Worm (Caenorhabditis elegans) whole organism, midembryonic: ENCODE results near the gene C02B8.12.

ENCODE experiments used
- T22C8.4 ChIP-seq: fragments of 200-800 bp; sonication (Bioruptor generic); IDR thresholded peaks from 2 replicates; pipeline ENCODE4 v1.3.6; 2022; ENCODE audit warnings: missing genetic modification characterization, missing compliant biosample characterization
- cog-1 ChIP-seq: sonication (generic microtip); optimal IDR thresholded peaks from 2 replicates; lab custom pipeline; 2016; ENCODE audit warnings: missing genetic modification characterization, missing compliant biosample characterization
- flt-1 ChIP-seq: fragments of 200-800 bp; sonication (Bioruptor generic); IDR thresholded peaks from 2 replicates; pipeline ENCODE4 v1.3.6; 2022; ENCODE audit warnings: missing genetic modification characterization, missing compliant biosample characterization
- klf-2 ChIP-seq: fragments of 200-800 bp; sonication (Bioruptor generic); conservative IDR thresholded peaks from 2 replicates; pipeline ENCODE4 v1.3.6; 2022; ENCODE audit warnings: missing genetic modification reagents, missing genetic modification characterization, missing compliant biosample characterization
- med-1 ChIP-seq: sonication (generic microtip); optimal IDR thresholded peaks from 2 replicates; lab custom pipeline; 2017; ENCODE audit warnings: missing genetic modification characterization, mild to moderate bottlenecking, missing compliant biosample characterization, antibody characterized with exemption, missing genetic modification reagents; ENCODE audit not compliant: insufficient read depth
- ref-1 ChIP-seq: fragments of 200-800 bp; sonication (Bioruptor generic); conservative IDR thresholded peaks from 2 replicates; pipeline ENCODE4 v1.3.6; 2022; ENCODE audit warnings: missing genetic modification reagents, missing genetic modification characterization, missing compliant biosample characterization
- tab-1 ChIP-seq: fragments of 200-800 bp; sonication (Bioruptor generic); IDR thresholded peaks from 2 replicates; pipeline ENCODE4 v1.3.6; 2022; ENCODE audit warnings: missing genetic modification characterization, missing compliant biosample characterization
- ztf-23 ChIP-seq: fragments of 200-800 bp; sonication (Bioruptor generic); IDR thresholded peaks from 2 replicates; pipeline ENCODE4 v1.3.6; 2022; ENCODE audit warnings: missing genetic modification reagents, missing genetic modification characterization, missing compliant biosample characterization
- ztf-29 ChIP-seq: fragments of 200-800 bp; sonication (Bioruptor generic); IDR thresholded peaks from 2 replicates; pipeline ENCODE4 v1.3.6; 2022; ENCODE audit warnings: missing genetic modification reagents, missing genetic modification characterization, missing compliant biosample characterization

The C02B8.12 gene

DNA sequence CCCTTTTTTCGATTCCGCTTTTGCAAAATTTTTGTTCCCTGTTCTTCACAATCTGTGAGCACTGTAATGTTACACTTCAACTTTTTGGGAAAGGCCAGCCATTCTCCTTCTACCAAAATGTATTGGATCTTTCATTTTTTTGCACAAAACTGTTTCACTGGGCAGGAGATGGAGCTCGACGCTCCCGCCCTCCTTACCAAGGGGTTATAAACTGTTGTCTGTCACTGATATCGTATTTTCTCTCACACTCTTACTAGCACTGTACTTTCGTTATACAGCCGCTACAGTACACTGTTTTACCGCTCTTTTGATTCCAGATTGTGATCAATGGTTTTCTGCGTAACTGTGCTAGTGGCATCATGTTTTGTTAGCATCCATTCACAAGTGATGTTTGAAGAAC lies 45.4 kb downstream of the C02B8.12 start, which contains the start of gene C46F2.1:
Gene C46F2.1, plus strand, starts transcription at position 301 of the 400 bp plus-strand sequence.
- TF ChIP-seq med-1 (GFP tag; lab: Kevin White, UChicago), result no peak
- no peak for TF ChIP-seq ztf-23 (GFP tag; lab: Robert Waterston, UW)
- TF ChIP-seq flt-1 (GFP tag; lab: Robert Waterston, UW), result no peak
- TF ChIP-seq klf-2 (GFP tag; lab: Robert Waterston, UW), result no peak
- TF ChIP-seq cog-1 (tag; lab: Kevin White, UChicago), result no peak
- TF ChIP-seq tab-1 (GFP tag; lab: Robert Waterston, UW), result no peak
- TF ChIP-seq ztf-29 (GFP tag; lab: Robert Waterston, UW), result no peak
- no peak for TF ChIP-seq ref-1 (GFP tag; lab: Robert Waterston, UW)
- TF ChIP-seq T22C8.4 (GFP tag; lab: Robert Waterston, UW), result no peak

ce11 chrX:8074527-8074926 lies 48.6 kb downstream of the C02B8.12 start:
- no peak for TF ChIP-seq tab-1 (GFP tag; lab: Robert Waterston, UW)
- no peak for TF ChIP-seq flt-1 (GFP tag; lab: Robert Waterston, UW)
- no peak for TF ChIP-seq ztf-29 (GFP tag; lab: Robert Waterston, UW)
- TF ChIP-seq med-1 (GFP tag; lab: Kevin White, UChicago), result no peak
- no peak for TF ChIP-seq cog-1 (tag; lab: Kevin White, UChicago)
- TF ChIP-seq T22C8.4 (GFP tag; lab: Robert Waterston, UW), result no peak
- TF ChIP-seq ztf-23 (GFP tag; lab: Robert Waterston, UW), result no peak
- TF ChIP-seq ref-1 (GFP tag; lab: Robert Waterston, UW), result no peak
- TF ChIP-seq klf-2 (GFP tag; lab: Robert Waterston, UW), result no peak
